Fruit fly (Drosophila melanogaster) whole organism, embryonic: Measurements from ENCODE around the gene Best4.

Experiments
- CG10431 ChIP-seq: fragments of 200-800 bp; sonication (Bioruptor generic); optimal IDR thresholded peaks from 3 replicates; lab custom pipeline; 2018; ENCODE audit warnings: missing biosample characterization, mild to moderate bottlenecking, missing genetic modification characterization
- CG12299 ChIP-seq: fragments of 200-800 bp; sonication (Bioruptor generic); optimal IDR thresholded peaks from 2 replicates; lab custom pipeline; 2018; ENCODE audit warnings: missing biosample characterization, mild to moderate bottlenecking, missing genetic modification characterization
- CG1233 ChIP-seq: fragments of 200-800 bp; sonication (Bioruptor generic); optimal IDR thresholded peaks from 4 replicates; lab custom pipeline; 2018; ENCODE audit warnings: missing biosample characterization, mild to moderate bottlenecking, missing genetic modification characterization
- CG1832 ChIP-seq: fragments of 200-800 bp; sonication (Bioruptor generic); optimal IDR thresholded peaks from 2 replicates; lab custom pipeline; 2017; ENCODE audit warnings: missing biosample characterization, mild to moderate bottlenecking, missing genetic modification characterization, inconsistent platforms
- CG18476 ChIP-seq: fragments of 200-800 bp; sonication (Bioruptor generic); optimal IDR thresholded peaks from 2 replicates; lab custom pipeline; 2016; ENCODE audit warnings: missing biosample characterization, mild to moderate bottlenecking, missing genetic modification characterization
- CG2199 ChIP-seq: fragments of 200-800 bp; sonication (Bioruptor generic); IDR thresholded peaks from 3 replicates; pipeline ENCODE4 v1.3.6; 2022; ENCODE audit warnings: missing biosample characterization, missing genetic modification characterization
- CG2678 ChIP-seq: fragments of 200-800 bp; sonication (Bioruptor generic); optimal IDR thresholded peaks from 3 replicates; lab custom pipeline; 2019; ENCODE audit warnings: missing biosample characterization, mild to moderate bottlenecking, missing genetic modification characterization, moderate library complexity
- CG34224 ChIP-seq: fragments of 200-800 bp; sonication (Bioruptor generic); IDR thresholded peaks from 3 replicates; pipeline ENCODE4 v1.3.6; 2022; ENCODE audit warnings: missing biosample characterization, missing genetic modification characterization; ENCODE audit not compliant: partially characterized antibody
- CG34376 ChIP-seq: fragments of 200-800 bp; sonication (Bioruptor generic); optimal IDR thresholded peaks from 2 replicates; lab custom pipeline; 2018; ENCODE audit warnings: missing biosample characterization, mild to moderate bottlenecking, missing genetic modification characterization
- CG4424 ChIP-seq: fragments of 200-800 bp; sonication (Bioruptor generic); optimal IDR thresholded peaks from 3 replicates; lab custom pipeline; 2016; ENCODE audit warnings: missing biosample characterization, missing genetic modification characterization
- CG7745 ChIP-seq: fragments of 200-800 bp; sonication (Bioruptor generic); optimal IDR thresholded peaks from 2 replicates; lab custom pipeline; 2018; ENCODE audit warnings: missing biosample characterization, mild to moderate bottlenecking, missing genetic modification characterization, moderate library complexity
- CG8388 ChIP-seq: fragments of 200-800 bp; sonication (Bioruptor generic); optimal IDR thresholded peaks from 2 replicates; lab custom pipeline; 2019; ENCODE audit warnings: missing biosample characterization, mild to moderate bottlenecking, missing genetic modification characterization, moderate library complexity
- CG9817 ChIP-seq: fragments of 200-800 bp; sonication (Bioruptor generic); optimal IDR thresholded peaks from 2 replicates; lab custom pipeline; 2018; ENCODE audit warnings: missing biosample characterization, mild to moderate bottlenecking, missing genetic modification characterization, moderate library complexity
- CTCF ChIP-seq: fragments of 200-800 bp; sonication (Bioruptor generic); optimal IDR thresholded peaks from 2 replicates; lab custom pipeline; 2017; ENCODE audit warnings: missing biosample characterization, mild to moderate bottlenecking, missing genetic modification characterization, moderate library complexity
- Chrac-16 ChIP-seq: fragments of 200-800 bp; sonication (Bioruptor generic); optimal IDR thresholded peaks from 3 replicates; lab custom pipeline; 2016; ENCODE audit warnings: missing biosample characterization, missing genetic modification characterization
- D ChIP-seq, 2 experiments: fragments of 200-800 bp in 1 of 2; fragments of >200 bp in 1 of 2; sonication (Bioruptor generic) in 1 of 2; optimal IDR thresholded peaks; 2 replicates in 1 of 2; 3 replicates in 1 of 2; lab custom pipeline; 2017; ENCODE audit warnings: mild to moderate bottlenecking in 1 of 2, missing biosample characterization in 1 of 2, missing genetic modification characterization in 1 of 2, missing genetic modification reagents in 1 of 2
- Deaf1 ChIP-seq: fragments of 200-800 bp; optimal IDR thresholded peaks from 3 replicates; lab custom pipeline; 2019; ENCODE audit warnings: missing biosample characterization, mild to moderate bottlenecking, missing genetic modification characterization, moderate library complexity
- HHEX ChIP-seq: fragments of 200-800 bp; sonication (Bioruptor generic); optimal IDR thresholded peaks from 3 replicates; lab custom pipeline; 2017; ENCODE audit warnings: missing biosample characterization, mild to moderate bottlenecking, missing genetic modification characterization, missing genetic modification reagents
- HLHmδ ChIP-seq: fragments of 200-800 bp; sonication (Bioruptor generic); optimal IDR thresholded peaks from 2 replicates; lab custom pipeline; 2018; ENCODE audit warnings: missing biosample characterization, mild to moderate bottlenecking, missing genetic modification characterization, moderate library complexity
- Hr39 ChIP-seq: fragments of >200 bp; optimal IDR thresholded peaks from 2 replicates; lab custom pipeline; 2017
- Optix ChIP-seq: fragments of 200-800 bp; sonication (Bioruptor generic); IDR thresholded peaks from 3 replicates; pipeline ENCODE4 v1.3.6; 2022; ENCODE audit warnings: missing biosample characterization, missing genetic modification characterization
- Trl ChIP-seq, 3 experiments: fragments of >200 bp in 2 of 3; fragments of 200-800 bp in 1 of 3; sonication (Bioruptor generic) in 1 of 3; optimal IDR thresholded peaks; 2 replicates in 1 of 3; 3 replicates in 2 of 3; lab custom pipeline; 2016 to 2017; ENCODE audit warnings: missing biosample characterization in 1 of 3, missing genetic modification characterization in 1 of 3
- amos ChIP-seq: fragments of 200-800 bp; sonication (Bioruptor generic); IDR thresholded peaks from 2 replicates; pipeline ENCODE4 v1.3.6; 2022; ENCODE audit warnings: missing biosample characterization, missing genetic modification characterization; ENCODE audit not compliant: partially characterized antibody
- cg ChIP-seq: fragments of 200-800 bp; sonication (Bioruptor generic); optimal IDR thresholded peaks from 3 replicates; lab custom pipeline; 2019; ENCODE audit warnings: missing biosample characterization, mild to moderate bottlenecking, missing genetic modification characterization, moderate library complexity
- crp ChIP-seq, 2 experiments: fragments of 200-800 bp; sonication (Bioruptor generic); optimal IDR thresholded peaks; 2 replicates in 1 of 2; 3 replicates in 1 of 2; lab custom pipeline; 2017; ENCODE audit warnings: missing biosample characterization in 2 of 2, missing genetic modification characterization in 2 of 2, mild to moderate bottlenecking in 1 of 2, moderate library complexity in 1 of 2
- dati ChIP-seq: fragments of 200-800 bp; sonication (Bioruptor generic); IDR thresholded peaks from 2 replicates; pipeline ENCODE4 v1.3.6; 2022; ENCODE audit warnings: missing biosample characterization, missing genetic modification characterization
- eve ChIP-seq, 2 experiments: fragments of >200 bp; optimal IDR thresholded peaks; 2 replicates each; lab custom pipeline; 2017; ENCODE audit warnings: missing biosample characterization in 2 of 2, missing genetic modification characterization in 2 of 2
- gcm ChIP-seq: fragments of 200-800 bp; sonication (Bioruptor generic); optimal IDR thresholded peaks from 2 replicates; lab custom pipeline; 2019; ENCODE audit warnings: missing biosample characterization, mild to moderate bottlenecking, missing genetic modification characterization, moderate library complexity
- hbn ChIP-seq: fragments of 200-800 bp; sonication (Bioruptor generic); IDR thresholded peaks from 2 replicates; pipeline ENCODE4 v1.3.6; 2022; ENCODE audit warnings: missing biosample characterization, missing genetic modification characterization; ENCODE audit not compliant: partially characterized antibody
- ind ChIP-seq: fragments of 200-800 bp; sonication (Bioruptor generic); optimal IDR thresholded peaks from 3 replicates; lab custom pipeline; 2016; ENCODE audit warnings: missing biosample characterization, missing genetic modification characterization
- insv ChIP-seq, 2 experiments: fragments of 200-800 bp; sonication (Bioruptor generic); optimal IDR thresholded peaks; 3 replicates each; lab custom pipeline; 2016 to 2018; ENCODE audit warnings: missing biosample characterization in 2 of 2, missing genetic modification characterization in 2 of 2
- kah ChIP-seq: fragments of 200-800 bp; sonication (Bioruptor generic); optimal IDR thresholded peaks from 2 replicates; lab custom pipeline; 2018; ENCODE audit warnings: missing biosample characterization, mild to moderate bottlenecking, missing genetic modification characterization
- kni ChIP-seq: fragments of 200-800 bp; sonication (Bioruptor generic); optimal IDR thresholded peaks from 3 replicates; lab custom pipeline; 2017; ENCODE audit warnings: mild to moderate bottlenecking, missing biosample characterization, missing genetic modification reagents, missing genetic modification characterization
- lbe ChIP-seq: fragments of 200-800 bp; sonication (Bioruptor generic); optimal IDR thresholded peaks from 2 replicates; lab custom pipeline; 2016; ENCODE audit warnings: missing biosample characterization, mild to moderate bottlenecking, missing genetic modification characterization
- pros ChIP-seq: fragments of 200-800 bp; sonication (Bioruptor generic); optimal IDR thresholded peaks from 3 replicates; lab custom pipeline; 2019; ENCODE audit warnings: missing biosample characterization, mild to moderate bottlenecking, missing genetic modification characterization, moderate library complexity
- pum ChIP-seq: fragments of 200-800 bp; sonication (Bioruptor generic); optimal IDR thresholded peaks from 2 replicates; lab custom pipeline; 2016; ENCODE audit warnings: missing biosample characterization, missing genetic modification characterization
- row ChIP-seq: fragments of 200-800 bp; sonication (Bioruptor generic); IDR thresholded peaks from 3 replicates; pipeline ENCODE4 v1.3.6; 2022; ENCODE audit warnings: missing biosample characterization, missing genetic modification characterization
- schlank ChIP-seq: fragments of 200-800 bp; sonication (Bioruptor generic); optimal IDR thresholded peaks from 2 replicates; lab custom pipeline; 2018; ENCODE audit warnings: missing biosample characterization, mild to moderate bottlenecking, missing genetic modification characterization
- sens ChIP-seq: fragments of 200-800 bp; sonication (Bioruptor generic); peaks from one replicate; lab custom pipeline; 2016; ENCODE audit warnings: missing biosample characterization, missing genetic modification characterization
- tll ChIP-seq, 2 experiments: fragments of 200-800 bp in 1 of 2; fragments of >200 bp in 1 of 2; sonication (Bioruptor generic) in 1 of 2; optimal IDR thresholded peaks; 2 replicates each; lab custom pipeline; 2017 to 2019; ENCODE audit warnings: missing biosample characterization in 2 of 2, missing genetic modification characterization in 2 of 2, mild to moderate bottlenecking in 1 of 2, moderate library complexity in 1 of 2
- twi ChIP-seq: fragments of 200-800 bp; optimal IDR thresholded peaks from 2 replicates; lab custom pipeline; 2019; ENCODE audit warnings: missing biosample characterization, mild to moderate bottlenecking, missing genetic modification characterization, moderate library complexity
- yki ChIP-seq: fragments of >200 bp; optimal IDR thresholded peaks from 3 replicates; lab custom pipeline; 2018
- zen ChIP-seq: fragments of 200-800 bp; sonication (Bioruptor generic); optimal IDR thresholded peaks from 3 replicates; lab custom pipeline; 2018; ENCODE audit warnings: missing biosample characterization, mild to moderate bottlenecking, missing genetic modification characterization, moderate library complexity

The Best4 gene

dm6 chr3L:15325445-15325844 is 26.7 kb downstream of the Best4 start:
- peak; percentile 34 for TF ChIP-seq CG1832
- TF ChIP-seq row (GFP tag; lab: Robert Waterston, UW) = peak; percentile 21; the same call in 1 of the 3 replicates
- no peak for TF ChIP-seq CG2678
- TF ChIP-seq gcm (GFP tag; lab: Kevin White, UChicago) = peak; percentile 91
- TF ChIP-seq amos = no peak
- no peak for TF ChIP-seq CG7745 (tag; lab: Kevin White, UChicago)
- no peak for TF ChIP-seq CTCF (GFP tag; lab: Kevin White, UChicago)
- TF ChIP-seq CG18476 = peak; percentile 82
- TF ChIP-seq lbe (GFP tag; lab: Kevin White, UChicago) = no peak
- TF ChIP-seq CG9817 (tag; lab: Kevin White, UChicago) = no peak
- TF ChIP-seq Optix = no peak
- peak; percentile 25 for TF ChIP-seq sens (GFP tag; lab: Kevin White, UChicago)

dm6 chr3L:15329261-15330160 is 30.8 kb downstream of the Best4 start:
- TF ChIP-seq Trl (optimal IDR thresholded peaks at IDR 0.05; lab: Kevin White, UChicago) (peak; percentile 83 to 95), Trl (GFP tag; optimal IDR thresholded peaks at IDR 0.05; lab: Kevin White, UChicago) (no peak), insv (GFP tag; optimal IDR thresholded peaks at IDR 0.05; lab: Kevin White, UChicago) (peak in 1 of 2 experiments; percentile 33), zen (tag; lab: Kevin White, UChicago) (peak; percentile 90), ind (GFP tag; lab: Kevin White, UChicago) (no peak), CG34376 (GFP tag; lab: Kevin White, UChicago) (no peak), CG1233 (GFP tag; lab: Kevin White, UChicago) (no peak), schlank (tag; lab: Kevin White, UChicago) (no peak), HLHmδ (GFP tag; lab: Kevin White, UChicago) (peak; percentile 47), HHEX (GFP tag; lab: Kevin White, UChicago) (no peak), hbn (GFP tag; lab: Robert Waterston, UW) (0 out of 2 replicates have a peak, but pooled peaks have one; percentile 21), CG8388 (GFP tag; lab: Kevin White, UChicago) (peak; percentile 80), tll (GFP tag; optimal IDR thresholded peaks at IDR 0.05; lab: Kevin White, UChicago) (peak in 1 of 2 experiments; percentile 41), kah (peak; percentile 85), pum (GFP tag; lab: Kevin White, UChicago) (no peak), D (optimal IDR thresholded peaks at IDR 0.05; lab: Kevin White, UChicago) (peak; percentile 94), D (GFP tag; optimal IDR thresholded peaks at IDR 0.05; lab: Kevin White, UChicago) (no peak), CG12299 (tag; lab: Kevin White, UChicago) (no peak), Chrac-16 (GFP tag; lab: Kevin White, UChicago) (no peak), dati (GFP tag; lab: Robert Waterston, UW) (no peak), pros (peak; percentile 91), kni (peak; percentile 45), cg (GFP tag; lab: Kevin White, UChicago) (peak; percentile 70), CG4424 (no peak), eve (GFP tag; optimal IDR thresholded peaks at IDR 0.05; lab: Kevin White, UChicago) (peak in 1 of 2 experiments; percentile 58), CG2199 (GFP tag; lab: Robert Waterston, UW) (peak; percentile 49; the same call in 1 of the 3 replicates), CG34224 (GFP tag; lab: Robert Waterston, UW) (0 out of 3 replicates have a peak, but pooled peaks have one; percentile 13), crp (GFP tag; optimal IDR thresholded peaks at IDR 0.05; lab: Kevin White, UChicago) (peak in 1 of 2 experiments; percentile 54), twi (tag; lab: Kevin White, UChicago) (peak; percentile 33), Deaf1 (peak; percentile 87), Hr39 (lab: Kevin White, UChicago) (no peak), yki (lab: Kevin White, UChicago) (peak; percentile 74), CG10431 (GFP tag; lab: Kevin White, UChicago) (peak; percentile 6)
